Worm (Caenorhabditis elegans) whole organism, L2 larva: ENCODE measurements around the gene C49C3.7.

Source experiments
- C34F6.9 ChIP-seq: fragments of 150-350 bp; optimal IDR thresholded peaks from 2 replicates; lab custom pipeline; 2014; ENCODE audit warnings: missing biosample characterization, missing genetic modification characterization
- F13H6.1 ChIP-seq: sonication (generic microtip); optimal IDR thresholded peaks from 2 replicates; lab custom pipeline; 2016; ENCODE audit warnings: missing genetic modification characterization, missing compliant biosample characterization
- Y55F3AM.14 ChIP-seq: fragments of 200-800 bp; sonication (Bioruptor generic); optimal IDR thresholded peaks from 2 replicates; lab custom pipeline; 2018; ENCODE audit warnings: mild to moderate bottlenecking, missing genetic modification characterization, missing compliant biosample characterization
- ZK546.5 ChIP-seq: sonication (generic microtip); optimal IDR thresholded peaks from 2 replicates; lab custom pipeline; 2017; ENCODE audit warnings: missing biosample characterization, missing genetic modification characterization
- alr-1 ChIP-seq: fragments of 150-350 bp; optimal IDR thresholded peaks from 2 replicates; lab custom pipeline; 2014; ENCODE audit warnings: missing biosample characterization, missing genetic modification characterization
- aly-2 ChIP-seq: fragments of 150-350 bp; optimal IDR thresholded peaks from 2 replicates; lab custom pipeline; 2014; ENCODE audit warnings: missing biosample characterization, missing genetic modification characterization
- ama-1 ChIP-seq: fragments of 150-350 bp; optimal IDR thresholded peaks from 2 replicates; lab custom pipeline; 2018; ENCODE audit warnings: inconsistent platforms
- blmp-1 ChIP-seq: sonication (generic microtip); optimal IDR thresholded peaks from 2 replicates; lab custom pipeline; 2017; ENCODE audit warnings: missing genetic modification characterization, mild to moderate bottlenecking, missing compliant biosample characterization, antibody characterized with exemption, moderate library complexity; ENCODE audit not compliant: insufficient read depth
- ceh-16 ChIP-seq: fragments of 150-350 bp; optimal IDR thresholded peaks from 2 replicates; lab custom pipeline; 2014; ENCODE audit warnings: missing biosample characterization, missing genetic modification characterization
- ceh-82 ChIP-seq: fragments of 150-350 bp; optimal IDR thresholded peaks from 2 replicates; lab custom pipeline; 2014; ENCODE audit warnings: missing biosample characterization, missing genetic modification characterization
- crh-2 ChIP-seq: sonication (generic microtip); optimal IDR thresholded peaks from 2 replicates; lab custom pipeline; 2017; ENCODE audit warnings: missing biosample characterization, missing genetic modification characterization
- dmd-4 ChIP-seq: sonication (generic microtip); optimal IDR thresholded peaks from 2 replicates; lab custom pipeline; 2017; ENCODE audit warnings: missing biosample characterization, missing genetic modification characterization
- egl-27 ChIP-seq: sonication (generic microtip); optimal IDR thresholded peaks from 3 replicates; lab custom pipeline; 2017; ENCODE audit warnings: missing biosample characterization, missing genetic modification reagents, missing genetic modification characterization
- elt-1 ChIP-seq: fragments of 150-350 bp; optimal IDR thresholded peaks from 2 replicates; lab custom pipeline; 2014; ENCODE audit warnings: missing biosample characterization, missing genetic modification characterization
- elt-3 ChIP-seq: sonication (generic microtip); optimal IDR thresholded peaks from 2 replicates; lab custom pipeline; 2017; ENCODE audit warnings: missing biosample characterization, missing genetic modification characterization
- fos-1 ChIP-seq: fragments of 150-350 bp; optimal IDR thresholded peaks from 2 replicates; lab custom pipeline; 2014; ENCODE audit warnings: missing biosample characterization, missing genetic modification characterization
- gmeb-1 ChIP-seq: fragments of 150-350 bp; optimal IDR thresholded peaks from 2 replicates; lab custom pipeline; 2014; ENCODE audit warnings: missing biosample characterization, missing genetic modification characterization
- lin-11 ChIP-seq: fragments of 150-350 bp; sonication (generic microtip); optimal IDR thresholded peaks from 2 replicates; lab custom pipeline; 2014; ENCODE audit warnings: missing biosample characterization, missing genetic modification characterization, inconsistent platforms, mixed read lengths
- lin-13 ChIP-seq: fragments of 150-350 bp; optimal IDR thresholded peaks from 2 replicates; lab custom pipeline; 2014; ENCODE audit warnings: missing biosample characterization, missing genetic modification reagents, missing genetic modification characterization
- lin-39 ChIP-seq: fragments of 150-350 bp; optimal IDR thresholded peaks from 2 replicates; lab custom pipeline; 2014; ENCODE audit warnings: missing biosample characterization, missing genetic modification reagents, missing genetic modification characterization
- lsy-2 ChIP-seq, 2 experiments: fragments of 150-350 bp in 1 of 2; sonication (generic microtip) in 1 of 2; optimal IDR thresholded peaks; 2 replicates each; lab custom pipeline; 2014 to 2017; ENCODE audit warnings: missing biosample characterization in 2 of 2, missing genetic modification characterization in 2 of 2
- mab-5 ChIP-seq: fragments of 150-350 bp; optimal IDR thresholded peaks from 2 replicates; lab custom pipeline; 2014; ENCODE audit warnings: missing biosample characterization, missing genetic modification characterization
- mbf-1 ChIP-seq: sonication (generic microtip); optimal IDR thresholded peaks from 2 replicates; lab custom pipeline; 2017; ENCODE audit warnings: missing biosample characterization, missing genetic modification characterization
- mdl-1 ChIP-seq, 2 experiments: fragments of 150-350 bp in 1 of 2; sonication (generic microtip) in 1 of 2; optimal IDR thresholded peaks; 2 replicates each; lab custom pipeline; 2017; ENCODE audit warnings: missing biosample characterization in 2 of 2, missing genetic modification characterization in 2 of 2
- nhr-10 ChIP-seq: sonication (generic microtip); optimal IDR thresholded peaks from 2 replicates; lab custom pipeline; 2017; ENCODE audit warnings: missing biosample characterization, missing genetic modification characterization
- nhr-11 ChIP-seq: fragments of 150-350 bp; optimal IDR thresholded peaks from 2 replicates; lab custom pipeline; 2014; ENCODE audit warnings: missing biosample characterization, missing genetic modification characterization
- nhr-12 ChIP-seq: fragments of 150-350 bp; optimal IDR thresholded peaks from 2 replicates; lab custom pipeline; 2014; ENCODE audit warnings: missing biosample characterization, missing genetic modification characterization
- nhr-129 ChIP-seq: fragments of 150-350 bp; optimal IDR thresholded peaks from 2 replicates; lab custom pipeline; 2014; ENCODE audit warnings: missing biosample characterization, missing genetic modification characterization
- nhr-21 ChIP-seq: fragments of 150-350 bp; optimal IDR thresholded peaks from 2 replicates; lab custom pipeline; 2014; ENCODE audit warnings: missing biosample characterization, missing genetic modification characterization
- nhr-23 ChIP-seq: fragments of 150-350 bp; optimal IDR thresholded peaks from 2 replicates; lab custom pipeline; 2014; ENCODE audit warnings: missing biosample characterization, missing genetic modification reagents, missing genetic modification characterization
- nhr-237 ChIP-seq: fragments of 150-350 bp; optimal IDR thresholded peaks from 2 replicates; lab custom pipeline; 2014; ENCODE audit warnings: missing biosample characterization, missing genetic modification characterization
- nhr-25 ChIP-seq: fragments of 150-350 bp; sonication (generic microtip); optimal IDR thresholded peaks from 3 replicates; lab custom pipeline; 2014; ENCODE audit warnings: missing biosample characterization, missing genetic modification characterization
- nhr-6 ChIP-seq: fragments of 150-350 bp; optimal IDR thresholded peaks from 2 replicates; lab custom pipeline; 2014; ENCODE audit warnings: missing biosample characterization, missing genetic modification characterization
- nhr-77 ChIP-seq: fragments of 150-350 bp; optimal IDR thresholded peaks from 2 replicates; lab custom pipeline; 2014; ENCODE audit warnings: missing biosample characterization, missing genetic modification characterization
- peb-1 ChIP-seq: fragments of 150-350 bp; optimal IDR thresholded peaks from 2 replicates; lab custom pipeline; 2014; ENCODE audit warnings: missing biosample characterization, missing genetic modification characterization
- sem-4 ChIP-seq: fragments of 150-350 bp; optimal IDR thresholded peaks from 2 replicates; lab custom pipeline; 2014; ENCODE audit warnings: missing biosample characterization, missing genetic modification reagents, missing genetic modification characterization
- skn-1 ChIP-seq: sonication (generic microtip); optimal IDR thresholded peaks from 2 replicates; lab custom pipeline; 2017; ENCODE audit warnings: missing biosample characterization, missing genetic modification characterization
- sma-3 ChIP-seq: sonication (generic microtip); optimal IDR thresholded peaks from 2 replicates; lab custom pipeline; 2016; ENCODE audit warnings: missing genetic modification reagents, missing genetic modification characterization, missing compliant biosample characterization
- sma-9 ChIP-seq, 2 experiments: fragments of 150-350 bp in 1 of 2; sonication (generic microtip) in 1 of 2; optimal IDR thresholded peaks; 2 replicates each; lab custom pipeline; 2014 to 2016; ENCODE audit warnings: missing genetic modification characterization in 2 of 2, mild to moderate bottlenecking in 1 of 2, missing biosample characterization in 1 of 2, missing compliant biosample characterization in 1 of 2, missing genetic modification reagents in 1 of 2, moderate library complexity in 1 of 2
- snpc-4 ChIP-seq: fragments of 150-350 bp; optimal IDR thresholded peaks from 2 replicates; lab custom pipeline; 2014; ENCODE audit warnings: missing biosample characterization, missing genetic modification characterization
- unc-39 ChIP-seq: fragments of 150-350 bp; optimal IDR thresholded peaks from 2 replicates; lab custom pipeline; 2014; ENCODE audit warnings: missing biosample characterization, missing genetic modification characterization
- unc-55 ChIP-seq: fragments of 150-350 bp; sonication (generic microtip); optimal IDR thresholded peaks from 3 replicates; lab custom pipeline; 2014; ENCODE audit warnings: missing biosample characterization, missing genetic modification reagents, missing genetic modification characterization
- unc-62 ChIP-seq: fragments of 150-350 bp; optimal IDR thresholded peaks from 2 replicates; lab custom pipeline; 2014; ENCODE audit warnings: missing biosample characterization, missing genetic modification reagents, missing genetic modification characterization
- zag-1 ChIP-seq: fragments of 150-350 bp; optimal IDR thresholded peaks from 2 replicates; lab custom pipeline; 2014; ENCODE audit warnings: missing biosample characterization, missing genetic modification characterization
- ztf-1 ChIP-seq: fragments of 200-800 bp; sonication (Bioruptor generic); conservative IDR thresholded peaks from 2 replicates; pipeline ENCODE4 v1.3.6; 2022; ENCODE audit warnings: missing genetic modification characterization, missing compliant biosample characterization
- ztf-11 ChIP-seq: sonication (generic microtip); optimal IDR thresholded peaks from 2 replicates; lab custom pipeline; 2017; ENCODE audit warnings: missing biosample characterization, missing genetic modification characterization
- ztf-4 ChIP-seq: fragments of 150-350 bp; optimal IDR thresholded peaks from 2 replicates; lab custom pipeline; 2014; ENCODE audit warnings: missing biosample characterization, missing genetic modification characterization

C49C3.7 gene

ce11 chrIV:17332261-17332660 lies at the start of gene C49C3.7:
Gene C49C3.7, plus strand, starts transcription at chrIV:17332561.
- TF ChIP-seq unc-55 (no peak), lin-11 (tag; lab: Kevin White, UChicago) (no peak), nhr-12 (tag; lab: Kevin White, UChicago) (no peak), lsy-2 (tag; optimal IDR thresholded peaks at IDR 0.05; lab: Kevin White, UChicago) (no peak), ZK546.5 (no peak), nhr-129 (no peak), lin-13 (GFP tag; lab: Kevin White, UChicago) (no peak), C34F6.9 (no peak), nhr-77 (tag; lab: Kevin White, UChicago) (no peak), elt-3 (tag; lab: Kevin White, UChicago) (no peak), nhr-25 (tag; lab: Kevin White, UChicago) (no peak)

DNA sequence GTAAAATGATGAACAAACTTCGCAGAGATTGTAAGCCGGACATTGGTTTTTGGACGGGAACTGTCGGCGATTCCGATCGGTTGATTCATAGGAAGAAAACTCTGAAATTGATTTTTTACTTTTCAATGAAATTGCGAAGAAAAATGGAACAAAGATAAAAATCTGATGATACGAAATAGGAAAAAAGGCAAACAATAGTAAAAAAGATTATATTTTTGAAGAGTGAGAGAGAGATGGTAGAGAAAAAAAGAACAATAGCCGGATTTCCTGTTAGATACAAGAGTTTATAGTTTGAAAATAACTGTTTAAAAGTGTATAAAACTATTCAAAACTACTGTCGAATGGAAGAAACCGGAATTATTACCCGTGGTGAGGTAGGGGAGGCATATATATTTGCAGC lies 48.3 kb upstream of the C49C3.7 start, which contains the start of gene nra-1:
TSS of gene nra-1 (minus strand) at position 101 of the 400 bp plus-strand sequence.
- TF ChIP-seq F13H6.1 (tag; lab: Kevin White, UChicago) (no peak), nhr-23 (tag; lab: Kevin White, UChicago) (no peak), skn-1 (no peak), ama-1 (lab: Kevin White, UChicago) (no peak), dmd-4 (tag; lab: Kevin White, UChicago) (no peak), nhr-10 (no peak), lin-39 (no peak), alr-1 (tag; lab: Kevin White, UChicago) (no peak), nhr-6 (no peak), zag-1 (tag; lab: Kevin White, UChicago) (no peak), sem-4 (no peak), C34F6.9 (no peak), snpc-4 (tag; lab: Kevin White, UChicago) (no peak), nhr-12 (tag; lab: Kevin White, UChicago) (no peak), fos-1 (tag; lab: Kevin White, UChicago) (no peak), nhr-237 (tag; lab: Kevin White, UChicago) (no peak), Y55F3AM.14 (no peak), ceh-16 (tag; lab: Kevin White, UChicago) (no peak)

DNA sequence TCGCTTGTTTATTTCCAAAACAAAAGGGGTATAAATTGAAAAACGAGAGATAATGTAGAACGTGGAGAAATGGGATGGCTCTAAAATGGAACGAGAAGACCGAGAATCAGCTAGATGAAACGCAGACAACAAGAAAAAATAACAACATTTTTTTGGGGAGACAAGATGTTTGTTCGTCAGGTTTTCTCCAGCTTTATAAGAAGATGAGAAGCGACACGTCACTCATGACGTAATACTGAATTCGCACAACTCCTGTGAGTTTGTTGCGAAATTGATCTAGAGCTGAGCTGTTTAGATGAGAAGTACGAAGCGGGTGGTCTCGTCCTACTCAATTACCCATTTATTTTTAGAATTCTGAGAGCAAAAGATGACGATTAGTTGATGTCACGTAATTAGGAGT lies 47.1 kb upstream of the C49C3.7 start:
- TF ChIP-seq lin-39 (no peak), C34F6.9 (peak; percentile 52), lsy-2 (tag; optimal IDR thresholded peaks at IDR 0.05; lab: Kevin White, UChicago) (peak in 1 of 2 experiments; percentile 56), aly-2 (tag; lab: Kevin White, UChicago) (no peak), Y55F3AM.14 (no peak), ceh-82 (no peak), unc-62 (GFP tag; lab: Kevin White, UChicago) (no peak), blmp-1 (tag; lab: Kevin White, UChicago) (no peak), dmd-4 (tag; lab: Kevin White, UChicago) (no peak), lin-13 (GFP tag; lab: Kevin White, UChicago) (peak; percentile 7), ztf-1 (GFP tag; lab: Robert Waterston, UW) (no peak), unc-39 (tag; lab: Kevin White, UChicago) (no peak), mab-5 (no peak), nhr-10 (no peak), peb-1 (tag; lab: Kevin White, UChicago) (no peak), nhr-23 (tag; lab: Kevin White, UChicago) (no peak), sma-3 (GFP tag; lab: Kevin White, UChicago) (no peak), elt-3 (tag; lab: Kevin White, UChicago) (no peak), fos-1 (tag; lab: Kevin White, UChicago) (no peak), mdl-1 (tag; optimal IDR thresholded peaks at IDR 0.05; lab: Kevin White, UChicago) (no peak), nhr-77 (tag; lab: Kevin White, UChicago) (no peak), nhr-25 (tag; lab: Kevin White, UChicago) (no peak), nhr-129 (peak; percentile 50), ceh-16 (tag; lab: Kevin White, UChicago) (no peak), ZK546.5 (no peak), sem-4 (no peak), gmeb-1 (no peak), skn-1 (no peak), ztf-4 (tag; lab: Kevin White, UChicago) (peak; percentile 18), elt-1 (no peak), crh-2 (tag; lab: Kevin White, UChicago) (peak; percentile 69), snpc-4 (tag; lab: Kevin White, UChicago) (no peak), unc-55 (peak; percentile 91), ztf-11 (tag; lab: Kevin White, UChicago) (no peak), nhr-11 (tag; lab: Kevin White, UChicago) (no peak), mbf-1 (tag; lab: Kevin White, UChicago) (no peak), nhr-237 (tag; lab: Kevin White, UChicago) (no peak), nhr-21 (tag; lab: Kevin White, UChicago) (no peak), sma-9 (GFP tag; optimal IDR thresholded peaks at IDR 0.05; lab: Kevin White, UChicago) (peak; percentile 66), sma-9 (tag; optimal IDR thresholded peaks at IDR 0.05; lab: Kevin White, UChicago) (no peak), lin-11 (tag; lab: Kevin White, UChicago) (no peak), egl-27 (tag; lab: Kevin White, UChicago) (no peak), alr-1 (tag; lab: Kevin White, UChicago) (no peak), zag-1 (tag; lab: Kevin White, UChicago) (peak; percentile 31)
